Fruit fly (Drosophila melanogaster) whole organism, embryonic: ENCODE data around the gene Idua.

Source experiments
- CG10431 ChIP-seq: fragments of 200-800 bp; sonication (Bioruptor generic); optimal IDR thresholded peaks from 3 replicates; lab custom pipeline; 2018; ENCODE audit warnings: missing biosample characterization, mild to moderate bottlenecking, missing genetic modification characterization
- CG11560 ChIP-seq: fragments of 200-800 bp; sonication (Bioruptor generic); IDR thresholded peaks from 3 replicates; pipeline ENCODE4 v1.3.6; 2022; ENCODE audit warnings: missing biosample characterization, missing genetic modification characterization
- CG13287 ChIP-seq: fragments of 200-800 bp; sonication (Bioruptor generic); IDR thresholded peaks from 2 replicates; pipeline ENCODE4 v1.3.6; 2022; ENCODE audit warnings: missing biosample characterization, missing genetic modification characterization; ENCODE audit not compliant: partially characterized antibody
- CG13424 ChIP-seq: fragments of 200-800 bp; sonication (Bioruptor generic); optimal IDR thresholded peaks from 2 replicates; lab custom pipeline; 2019; ENCODE audit warnings: missing biosample characterization, mild to moderate bottlenecking, missing genetic modification characterization, moderate library complexity
- CG2199 ChIP-seq: fragments of 200-800 bp; sonication (Bioruptor generic); IDR thresholded peaks from 3 replicates; pipeline ENCODE4 v1.3.6; 2022; ENCODE audit warnings: missing biosample characterization, missing genetic modification characterization
- CG3281 ChIP-seq: fragments of 200-800 bp; sonication (Bioruptor generic); optimal IDR thresholded peaks from 3 replicates; lab custom pipeline; 2017; ENCODE audit warnings: missing biosample characterization, mild to moderate bottlenecking, missing genetic modification characterization
- CG34224 ChIP-seq: fragments of 200-800 bp; sonication (Bioruptor generic); IDR thresholded peaks from 3 replicates; pipeline ENCODE4 v1.3.6; 2022; ENCODE audit warnings: missing biosample characterization, missing genetic modification characterization; ENCODE audit not compliant: partially characterized antibody
- CG34422 ChIP-seq: fragments of 200-800 bp; sonication (Bioruptor generic); IDR thresholded peaks from 3 replicates; pipeline ENCODE4 v1.3.6; 2022; ENCODE audit warnings: missing biosample characterization, missing genetic modification characterization
- CG4282 ChIP-seq: fragments of 200-800 bp; sonication (Bioruptor generic); optimal IDR thresholded peaks from 2 replicates; lab custom pipeline; 2016; ENCODE audit warnings: missing biosample characterization, missing genetic modification characterization
- CG5180 ChIP-seq: fragments of 200-800 bp; sonication (Bioruptor generic); optimal IDR thresholded peaks from 3 replicates; lab custom pipeline; 2017; ENCODE audit warnings: missing biosample characterization, missing genetic modification characterization, mild to moderate bottlenecking, moderate library complexity, missing genetic modification reagents
- CG6854 ChIP-seq: fragments of 200-800 bp; sonication (Bioruptor generic); optimal IDR thresholded peaks from 3 replicates; lab custom pipeline; 2017; ENCODE audit warnings: missing biosample characterization, mild to moderate bottlenecking, missing genetic modification characterization
- CrebB ChIP-seq: fragments of 200-800 bp; sonication (Bioruptor generic); optimal IDR thresholded peaks from 3 replicates; lab custom pipeline; 2018; ENCODE audit warnings: missing biosample characterization, mild to moderate bottlenecking, missing genetic modification characterization
- Deaf1 ChIP-seq: fragments of 200-800 bp; optimal IDR thresholded peaks from 3 replicates; lab custom pipeline; 2019; ENCODE audit warnings: missing biosample characterization, mild to moderate bottlenecking, missing genetic modification characterization, moderate library complexity
- Doc2 ChIP-seq: fragments of 200-800 bp; sonication (Bioruptor generic); IDR thresholded peaks from 2 replicates; pipeline ENCODE4 v1.3.6; 2022; ENCODE audit warnings: missing biosample characterization, missing genetic modification characterization
- Doc3 ChIP-seq: fragments of 200-800 bp; sonication (Bioruptor generic); IDR thresholded peaks from 3 replicates; pipeline ENCODE4 v1.3.6; 2022; ENCODE audit warnings: missing biosample characterization, missing genetic modification characterization; ENCODE audit not compliant: partially characterized antibody
- Dp ChIP-seq: fragments of 200-800 bp; sonication (Bioruptor generic); optimal IDR thresholded peaks from 2 replicates; lab custom pipeline; 2018; ENCODE audit warnings: missing biosample characterization, mild to moderate bottlenecking, missing genetic modification characterization, moderate library complexity
- Ets65A ChIP-seq: fragments of 200-800 bp; sonication (Bioruptor generic); peaks from one replicate; lab custom pipeline; 2016; ENCODE audit warnings: missing biosample characterization, missing genetic modification characterization
- Gug ChIP-seq: fragments of 200-800 bp; sonication (Bioruptor generic); IDR thresholded peaks from 4 replicates; pipeline ENCODE4 v1.3.6; 2022; ENCODE audit warnings: missing biosample characterization, missing genetic modification characterization
- Nf-YC ChIP-seq: fragments of 200-800 bp; optimal IDR thresholded peaks from 3 replicates; lab custom pipeline; 2019; ENCODE audit warnings: missing biosample characterization, mild to moderate bottlenecking, missing genetic modification characterization, moderate library complexity
- Scr ChIP-seq: fragments of 200-800 bp; sonication (Bioruptor generic); IDR thresholded peaks from 2 replicates; pipeline ENCODE4 v1.3.6; 2022; ENCODE audit warnings: missing biosample characterization, missing genetic modification characterization; ENCODE audit not compliant: partially characterized antibody
- Sin3A ChIP-seq: fragments of >200 bp; optimal IDR thresholded peaks from 2 replicates; lab custom pipeline; 2018
- Trl ChIP-seq, 3 experiments: fragments of >200 bp in 2 of 3; fragments of 200-800 bp in 1 of 3; sonication (Bioruptor generic) in 1 of 3; optimal IDR thresholded peaks; 2 replicates in 1 of 3; 3 replicates in 2 of 3; lab custom pipeline; 2016 to 2017; ENCODE audit warnings: missing biosample characterization in 1 of 3, missing genetic modification characterization in 1 of 3
- amos ChIP-seq: fragments of 200-800 bp; sonication (Bioruptor generic); IDR thresholded peaks from 2 replicates; pipeline ENCODE4 v1.3.6; 2022; ENCODE audit warnings: missing biosample characterization, missing genetic modification characterization; ENCODE audit not compliant: partially characterized antibody
- br ChIP-seq: fragments of >200 bp; optimal IDR thresholded peaks from 2 replicates; lab custom pipeline; 2017
- chif ChIP-seq, 2 experiments: fragments of 200-800 bp; sonication (Bioruptor generic); optimal IDR thresholded peaks; 3 replicates each; lab custom pipeline; 2016; ENCODE audit warnings: missing biosample characterization in 2 of 2, missing genetic modification characterization in 2 of 2
- chinmo ChIP-seq: fragments of 200-800 bp; sonication (Bioruptor generic); IDR thresholded peaks from 4 replicates; pipeline ENCODE4 v1.3.6; 2022; ENCODE audit warnings: missing biosample characterization, missing genetic modification characterization; ENCODE audit not compliant: partially characterized antibody
- insv ChIP-seq, 2 experiments: fragments of 200-800 bp; sonication (Bioruptor generic); optimal IDR thresholded peaks; 3 replicates each; lab custom pipeline; 2016 to 2018; ENCODE audit warnings: missing biosample characterization in 2 of 2, missing genetic modification characterization in 2 of 2
- lov ChIP-seq, 2 experiments: fragments of 200-800 bp in 1 of 2; fragments of >200 bp in 1 of 2; sonication (Bioruptor generic) in 1 of 2; IDR thresholded peaks in 1 of 2; optimal IDR thresholded peaks in 1 of 2; 2 replicates in 1 of 2; 3 replicates in 1 of 2; pipeline versions ENCODE4 v1.3.6 to Lab custom; 2017 to 2022; ENCODE audit warnings: missing biosample characterization in 1 of 2, missing genetic modification characterization in 1 of 2
- odd ChIP-seq: fragments of 200-800 bp; sonication (Bioruptor generic); optimal IDR thresholded peaks from 2 replicates; lab custom pipeline; 2017; ENCODE audit warnings: missing biosample characterization, mild to moderate bottlenecking, missing genetic modification characterization
- scrt ChIP-seq: fragments of 200-800 bp; sonication (Bioruptor generic); optimal IDR thresholded peaks from 2 replicates; lab custom pipeline; 2018; ENCODE audit warnings: missing biosample characterization, mild to moderate bottlenecking, missing genetic modification characterization, moderate library complexity
- slp2 ChIP-seq: fragments of 200-800 bp; sonication (Bioruptor generic); optimal IDR thresholded peaks from 2 replicates; lab custom pipeline; 2016; ENCODE audit warnings: missing biosample characterization, missing genetic modification characterization
- so ChIP-seq: fragments of 200-800 bp; sonication (Bioruptor generic); IDR thresholded peaks from 3 replicates; pipeline ENCODE4 v1.3.6; 2022; ENCODE audit warnings: missing biosample characterization, missing genetic modification characterization

Gene Idua

dm6 chr2L:11155166-11155958, 42.5 kb upstream of the Idua start, which contains the start of gene CG6287 (continued):
- TF ChIP-seq Trl (optimal IDR thresholded peaks at IDR 0.05; lab: Kevin White, UChicago) (peak in 1 of 2 experiments; percentile 19), Trl (GFP tag; optimal IDR thresholded peaks at IDR 0.05; lab: Kevin White, UChicago) (no peak), Sin3A (lab: Kevin White, UChicago) (no peak), Gug (GFP tag; lab: Robert Waterston, UW) (no peak), so (no peak), slp2 (GFP tag; lab: Kevin White, UChicago) (no peak), CG34224 (no peak), CG13424 (tag; lab: Kevin White, UChicago) (no peak), CrebB (tag; lab: Kevin White, UChicago) (no peak), chif (GFP tag; optimal IDR thresholded peaks at IDR 0.05; lab: Kevin White, UChicago) (peak in 1 of 2 experiments; percentile 7), br (no peak), Doc3 (GFP tag; lab: Robert Waterston, UW) (no peak), Nf-YC (tag; lab: Kevin White, UChicago) (no peak), CG13287 (GFP tag; lab: Robert Waterston, UW) (no peak), lov (optimal IDR thresholded peaks at IDR 0.05; lab: Kevin White, UChicago) (no peak), lov (GFP tag; IDR thresholded peaks at IDR 0.05; lab: Robert Waterston, UW) (no peak), CG3281 (GFP tag; lab: Kevin White, UChicago) (no peak)

- no peak for TF ChIP-seq Dp (GFP tag; lab: Kevin White, UChicago)
- TF ChIP-seq Deaf1 (tag; lab: Kevin White, UChicago) = peak; percentile 84
- TF ChIP-seq scrt = peak; percentile 54
Measured at dm6 chr2L:11148969-11149368, 36.1 kb upstream of the Idua start, which contains the start of gene Gyc32E. TSS of gene Gyc32E (minus strand) at chr2L:11149101.

dm6 chr2L:11145317-11145716, 32.5 kb upstream of the Idua start, which contains the start of gene CG31867:
TSS of gene CG31867 (minus strand) at chr2L:11145417.
- no peak for TF ChIP-seq amos (GFP tag; lab: Robert Waterston, UW)
- TF ChIP-seq CG10431 (GFP tag; lab: Kevin White, UChicago) = no peak
- no peak for TF ChIP-seq CG4282 (GFP tag; lab: Kevin White, UChicago)
- TF ChIP-seq CG11560 (tag; lab: Robert Waterston, UW) = no peak
- no peak for TF ChIP-seq CG5180
- no peak for TF ChIP-seq CG6854
- no peak for TF ChIP-seq Doc2 (GFP tag; lab: Robert Waterston, UW)
- no peak for TF ChIP-seq insv (GFP tag; optimal IDR thresholded peaks at IDR 0.05; lab: Kevin White, UChicago)

dm6 chr2L:11136093-11136492, 23.2 kb upstream of the Idua start, which contains the start of gene hgo:
TSS of gene hgo (plus strand) at chr2L:11136393.
- no peak for TF ChIP-seq CG34422 (GFP tag; lab: Robert Waterston, UW)
- TF ChIP-seq chinmo (GFP tag; lab: Robert Waterston, UW) = peak; percentile 34; the same call in 1 of the 4 replicates
- no peak for TF ChIP-seq Scr
- TF ChIP-seq Ets65A (GFP tag; lab: Kevin White, UChicago) = peak; percentile 40
- no peak for TF ChIP-seq odd
- peak; percentile 52; the same call in 1 of the 3 replicates for TF ChIP-seq CG2199 (GFP tag; lab: Robert Waterston, UW)
